Fruit fly (Drosophila melanogaster) whole organism, embryonic: ENCODE results near the gene CG18649.

Experiments
- Atf3 ChIP-seq: fragments of 200-800 bp; sonication (Bioruptor generic); optimal IDR thresholded peaks from 3 replicates; lab custom pipeline; 2016; ENCODE audit warnings: missing biosample characterization, missing genetic modification characterization
- Bteb2 ChIP-seq: fragments of 200-800 bp; sonication (Bioruptor generic); optimal IDR thresholded peaks from 2 replicates; lab custom pipeline; 2016; ENCODE audit warnings: missing biosample characterization, missing genetic modification characterization
- C15 ChIP-seq: fragments of 200-800 bp; sonication (Bioruptor generic); IDR thresholded peaks from 3 replicates; pipeline ENCODE4 v1.3.6; 2022; ENCODE audit warnings: missing biosample characterization, missing genetic modification characterization
- CG10366 ChIP-seq: fragments of 200-800 bp; sonication (Bioruptor generic); IDR thresholded peaks from 2 replicates; pipeline ENCODE4 v1.3.6; 2022; ENCODE audit warnings: missing biosample characterization, missing genetic modification characterization
- CG10431 ChIP-seq: fragments of 200-800 bp; sonication (Bioruptor generic); optimal IDR thresholded peaks from 3 replicates; lab custom pipeline; 2018; ENCODE audit warnings: missing biosample characterization, mild to moderate bottlenecking, missing genetic modification characterization
- CG12769 ChIP-seq: fragments of 200-800 bp; sonication (Bioruptor generic); optimal IDR thresholded peaks from 2 replicates; lab custom pipeline; 2019; ENCODE audit warnings: missing biosample characterization, mild to moderate bottlenecking, missing genetic modification characterization, moderate library complexity
- CG14965 ChIP-seq: fragments of 200-800 bp; sonication (Bioruptor generic); optimal IDR thresholded peaks from 2 replicates; lab custom pipeline; 2016; ENCODE audit warnings: missing biosample characterization, missing genetic modification characterization, borderline replicate concordance
- CG15696 ChIP-seq: fragments of 200-800 bp; sonication (Bioruptor generic); optimal IDR thresholded peaks from 2 replicates; lab custom pipeline; 2019; ENCODE audit warnings: missing biosample characterization, mild to moderate bottlenecking, missing genetic modification characterization, moderate library complexity
- CG17912 ChIP-seq: fragments of 200-800 bp; sonication (Bioruptor generic); optimal IDR thresholded peaks from 2 replicates; lab custom pipeline; 2018; ENCODE audit warnings: missing biosample characterization, mild to moderate bottlenecking, missing genetic modification characterization
- CG32767 ChIP-seq: fragments of 200-800 bp; sonication (Bioruptor generic); IDR thresholded peaks from 2 replicates; pipeline ENCODE4 v1.3.6; 2022; ENCODE audit warnings: missing biosample characterization, missing genetic modification characterization
- CG34224 ChIP-seq: fragments of 200-800 bp; sonication (Bioruptor generic); IDR thresholded peaks from 3 replicates; pipeline ENCODE4 v1.3.6; 2022; ENCODE audit warnings: missing biosample characterization, missing genetic modification characterization; ENCODE audit not compliant: partially characterized antibody
- CG42726 ChIP-seq: fragments of 200-800 bp; sonication (Bioruptor generic); IDR thresholded peaks from 2 replicates; pipeline ENCODE4 v1.3.6; 2022; ENCODE audit warnings: missing biosample characterization, missing genetic modification characterization; ENCODE audit not compliant: partially characterized antibody
- CG6765 ChIP-seq: fragments of 200-800 bp; sonication (Bioruptor generic); optimal IDR thresholded peaks from 3 replicates; lab custom pipeline; 2017; ENCODE audit warnings: missing biosample characterization, mild to moderate bottlenecking, missing genetic modification characterization
- CG6854 ChIP-seq: fragments of 200-800 bp; sonication (Bioruptor generic); optimal IDR thresholded peaks from 3 replicates; lab custom pipeline; 2017; ENCODE audit warnings: missing biosample characterization, mild to moderate bottlenecking, missing genetic modification characterization
- CG7271 ChIP-seq: fragments of 200-800 bp; sonication (Bioruptor generic); optimal IDR thresholded peaks from 2 replicates; lab custom pipeline; 2018; ENCODE audit warnings: missing biosample characterization, mild to moderate bottlenecking, missing genetic modification characterization, moderate library complexity
- CG8290 ChIP-seq, 3 experiments: fragments of 200-800 bp; sonication (Bioruptor generic); optimal IDR thresholded peaks; 2 replicates each; lab custom pipeline; 2016 to 2019; ENCODE audit warnings: missing biosample characterization in 3 of 3, missing genetic modification characterization in 3 of 3, mild to moderate bottlenecking in 2 of 3, moderate library complexity in 1 of 3
- CG8924 ChIP-seq: fragments of 200-800 bp; optimal IDR thresholded peaks from 3 replicates; lab custom pipeline; 2019; ENCODE audit warnings: missing biosample characterization, mild to moderate bottlenecking, missing genetic modification characterization, moderate library complexity
- CG9932 ChIP-seq: fragments of 200-800 bp; sonication (Bioruptor generic); IDR thresholded peaks from 2 replicates; pipeline ENCODE4 v1.3.6; 2022; ENCODE audit warnings: missing biosample characterization, missing genetic modification characterization
- CHES-1-like ChIP-seq: fragments of 200-800 bp; sonication (Bioruptor generic); optimal IDR thresholded peaks from 2 replicates; lab custom pipeline; 2016; ENCODE audit warnings: missing biosample characterization, missing genetic modification characterization
- D19A ChIP-seq: fragments of 200-800 bp; optimal IDR thresholded peaks from 3 replicates; lab custom pipeline; 2019; ENCODE audit warnings: missing biosample characterization, mild to moderate bottlenecking, missing genetic modification characterization, moderate library complexity
- D19B ChIP-seq: fragments of 200-800 bp; sonication (Bioruptor generic); optimal IDR thresholded peaks from 2 replicates; lab custom pipeline; 2017; ENCODE audit warnings: missing biosample characterization, mild to moderate bottlenecking, missing genetic modification characterization
- E2f1 ChIP-seq: fragments of 200-800 bp; sonication (Bioruptor generic); IDR thresholded peaks from 2 replicates; pipeline ENCODE4 v1.3.6; 2022; ENCODE audit warnings: missing biosample characterization, missing genetic modification characterization
- Ets65A ChIP-seq: fragments of 200-800 bp; sonication (Bioruptor generic); peaks from one replicate; lab custom pipeline; 2016; ENCODE audit warnings: missing biosample characterization, missing genetic modification characterization
- Fer1 ChIP-seq: fragments of 200-800 bp; sonication (Bioruptor generic); optimal IDR thresholded peaks from 2 replicates; lab custom pipeline; 2017; ENCODE audit warnings: missing biosample characterization, mild to moderate bottlenecking, missing genetic modification characterization
- Fer2 ChIP-seq: fragments of 200-800 bp; sonication (Bioruptor generic); optimal IDR thresholded peaks from 2 replicates; lab custom pipeline; 2018; ENCODE audit warnings: missing biosample characterization, mild to moderate bottlenecking, missing genetic modification characterization, moderate library complexity
- H15 ChIP-seq: fragments of 200-800 bp; sonication (Bioruptor generic); IDR thresholded peaks from 3 replicates; pipeline ENCODE4 v1.3.6; 2022; ENCODE audit warnings: missing biosample characterization, missing genetic modification characterization
- Hmx ChIP-seq: fragments of 200-800 bp; sonication (Bioruptor generic); optimal IDR thresholded peaks from 2 replicates; lab custom pipeline; 2016; ENCODE audit warnings: missing biosample characterization, missing genetic modification characterization
- Kr ChIP-seq: fragments of 200-800 bp; sonication (Bioruptor generic); optimal IDR thresholded peaks from 2 replicates; lab custom pipeline; 2017; ENCODE audit warnings: missing biosample characterization, mild to moderate bottlenecking, missing genetic modification characterization
- PHDP ChIP-seq: fragments of 200-800 bp; sonication (Bioruptor generic); optimal IDR thresholded peaks from 3 replicates; lab custom pipeline; 2018; ENCODE audit warnings: missing biosample characterization, mild to moderate bottlenecking, missing genetic modification characterization, moderate library complexity
- Ptx1 ChIP-seq: fragments of 200-800 bp; sonication (Bioruptor generic); IDR thresholded peaks from 2 replicates; pipeline ENCODE4 v1.3.6; 2022; ENCODE audit warnings: missing biosample characterization, missing genetic modification characterization
- Side ChIP-seq: fragments of 200-800 bp; sonication (Bioruptor generic); optimal IDR thresholded peaks from 2 replicates; lab custom pipeline; 2016; ENCODE audit warnings: missing biosample characterization, missing genetic modification characterization
- btn ChIP-seq: fragments of 200-800 bp; sonication (Bioruptor generic); optimal IDR thresholded peaks from 2 replicates; lab custom pipeline; 2016; ENCODE audit warnings: missing biosample characterization, missing genetic modification characterization
- chm ChIP-seq: fragments of 200-800 bp; sonication (Bioruptor generic); IDR thresholded peaks from 2 replicates; pipeline ENCODE4 v1.3.6; 2022; ENCODE audit warnings: missing biosample characterization, missing genetic modification characterization
- chn ChIP-seq: fragments of 200-800 bp; sonication (Bioruptor generic); optimal IDR thresholded peaks from 2 replicates; lab custom pipeline; 2016; ENCODE audit warnings: missing biosample characterization, missing genetic modification characterization
- corto ChIP-seq: fragments of 200-800 bp; sonication (Bioruptor generic); optimal IDR thresholded peaks from 2 replicates; lab custom pipeline; 2016; ENCODE audit warnings: missing biosample characterization, mild to moderate bottlenecking, missing genetic modification characterization, moderate library complexity
- crol ChIP-seq: fragments of 200-800 bp; sonication (Bioruptor generic); IDR thresholded peaks from 2 replicates; pipeline ENCODE4 v1.3.6; 2022; ENCODE audit warnings: missing biosample characterization, missing genetic modification characterization
- dpn ChIP-seq, 2 experiments: fragments of 200-800 bp; sonication (Bioruptor generic); optimal IDR thresholded peaks; 3 replicates each; lab custom pipeline; 2016; ENCODE audit warnings: missing biosample characterization in 2 of 2, missing genetic modification characterization in 2 of 2
- en ChIP-seq: fragments of 200-800 bp; sonication (Bioruptor generic); optimal IDR thresholded peaks from 2 replicates; lab custom pipeline; 2016; ENCODE audit warnings: missing biosample characterization, missing genetic modification characterization
- ewg ChIP-seq: fragments of 200-800 bp; sonication (Bioruptor generic); optimal IDR thresholded peaks from 3 replicates; lab custom pipeline; 2017; ENCODE audit warnings: mild to moderate bottlenecking, missing biosample characterization, missing genetic modification reagents, missing genetic modification characterization
- ind ChIP-seq: fragments of 200-800 bp; sonication (Bioruptor generic); optimal IDR thresholded peaks from 3 replicates; lab custom pipeline; 2016; ENCODE audit warnings: missing biosample characterization, missing genetic modification characterization
- odd ChIP-seq: fragments of 200-800 bp; sonication (Bioruptor generic); optimal IDR thresholded peaks from 2 replicates; lab custom pipeline; 2017; ENCODE audit warnings: missing biosample characterization, mild to moderate bottlenecking, missing genetic modification characterization
- peb ChIP-seq: fragments of 200-800 bp; sonication (Bioruptor generic); IDR thresholded peaks from 2 replicates; pipeline ENCODE4 v1.3.6; 2022; ENCODE audit warnings: missing biosample characterization, missing genetic modification characterization
- pfk ChIP-seq: fragments of 200-800 bp; sonication (Bioruptor generic); optimal IDR thresholded peaks from 2 replicates; lab custom pipeline; 2018; ENCODE audit warnings: missing biosample characterization, mild to moderate bottlenecking, missing genetic modification characterization, moderate library complexity
- sens-2 ChIP-seq: fragments of 200-800 bp; sonication (Bioruptor generic); IDR thresholded peaks from 2 replicates; pipeline ENCODE4 v1.3.6; 2022; ENCODE audit warnings: missing biosample characterization, missing genetic modification characterization
- tap ChIP-seq: fragments of 200-800 bp; optimal IDR thresholded peaks from 3 replicates; lab custom pipeline; 2019; ENCODE audit warnings: missing biosample characterization, mild to moderate bottlenecking, missing genetic modification characterization, moderate library complexity
- ttk ChIP-seq: fragments of 200-800 bp; sonication (Bioruptor generic); IDR thresholded peaks from 2 replicates; pipeline ENCODE4 v2.1.2; 2022; ENCODE audit warnings: missing biosample characterization, missing genetic modification characterization
- tup ChIP-seq: fragments of 200-800 bp; sonication (Bioruptor generic); optimal IDR thresholded peaks from 2 replicates; lab custom pipeline; 2016; ENCODE audit warnings: missing biosample characterization, mild to moderate bottlenecking, missing genetic modification characterization, moderate library complexity
- unpg ChIP-seq: fragments of 200-800 bp; sonication (Bioruptor generic); optimal IDR thresholded peaks from 3 replicates; lab custom pipeline; 2018; ENCODE audit warnings: missing biosample characterization, mild to moderate bottlenecking, missing genetic modification characterization, moderate library complexity
- zen2 ChIP-seq: fragments of 200-800 bp; sonication (Bioruptor generic); IDR thresholded peaks from 3 replicates; pipeline ENCODE4 v1.3.6; 2022; ENCODE audit warnings: missing biosample characterization, missing genetic modification characterization; ENCODE audit not compliant: partially characterized antibody

CG18649 gene

dm6 chr3L:15013957-15014692 lies 39.8 kb downstream of the CG18649 start, which contains the start of gene Reck (continued):
- TF ChIP-seq Hmx (GFP tag; lab: Kevin White, UChicago) (no peak), Bteb2 (GFP tag; lab: Kevin White, UChicago) (peak; percentile 59), CG7271 (peak; percentile 85), E2f1 (peak; percentile 81), dpn (GFP tag; optimal IDR thresholded peaks at IDR 0.05; lab: Kevin White, UChicago) (peak; percentile 33 to 82), CG17912 (GFP tag; lab: Kevin White, UChicago) (no peak), CHES-1-like (GFP tag; lab: Kevin White, UChicago) (no peak), PHDP (peak; percentile 89), Ptx1 (GFP tag; lab: Robert Waterston, UW) (peak; percentile 68), tup (GFP tag; lab: Kevin White, UChicago) (peak; percentile 56), Fer2 (tag; lab: Kevin White, UChicago) (peak; percentile 54), ind (GFP tag; lab: Kevin White, UChicago) (peak; percentile 81), Atf3 (GFP tag; lab: Kevin White, UChicago) (peak; percentile 3), tap (tag; lab: Kevin White, UChicago) (peak; percentile 87), CG10431 (GFP tag; lab: Kevin White, UChicago) (peak; percentile 19), Side (GFP tag; lab: Kevin White, UChicago) (peak; percentile 25), btn (GFP tag; lab: Kevin White, UChicago) (peak; percentile 34), odd (GFP tag; lab: Kevin White, UChicago) (peak; percentile 70), CG12769 (tag; lab: Kevin White, UChicago) (peak; percentile 16), CG6765 (GFP tag; lab: Kevin White, UChicago) (peak; percentile 59), CG6854 (GFP tag; lab: Kevin White, UChicago) (peak; percentile 75), Ets65A (GFP tag; lab: Kevin White, UChicago) (peak; percentile 82), C15 (peak; percentile 73; the same call in 2 of the 3 replicates), unpg (peak; percentile 91), Kr (GFP tag; lab: Kevin White, UChicago) (no peak), CG32767 (0 out of 2 replicates have a peak, but pooled peaks have one; percentile 19), crol (GFP tag; lab: Robert Waterston, UW) (no peak), Fer1 (GFP tag; lab: Kevin White, UChicago) (peak; percentile 89), CG42726 (0 out of 2 replicates have a peak, but pooled peaks have one; percentile 15), H15 (GFP tag; lab: Robert Waterston, UW) (peak; percentile 67), CG8290 (GFP tag; optimal IDR thresholded peaks at IDR 0.05; lab: Kevin White, UChicago) (peak; percentile 6), CG8290 (tag; optimal IDR thresholded peaks at IDR 0.05; lab: Kevin White, UChicago) (peak in 1 of 2 experiments; percentile 49), corto (peak; percentile 48), CG8924 (tag; lab: Kevin White, UChicago) (peak; percentile 89), pfk (GFP tag; lab: Kevin White, UChicago) (no peak), zen2 (no peak), ewg (GFP tag; lab: Kevin White, UChicago) (peak; percentile 71), CG9932 (GFP tag; lab: Robert Waterston, UW) (peak; percentile 60), peb (GFP tag; lab: Robert Waterston, UW) (no peak), D19B (GFP tag; lab: Kevin White, UChicago) (peak; percentile 46), ttk (GFP tag; lab: Robert Waterston, UW) (peak; percentile 44; the same call in 1 of the 2 replicates), CG15696 (tag; lab: Kevin White, UChicago) (peak; percentile 69), D19A (tag; lab: Kevin White, UChicago) (peak; percentile 78), sens-2 (GFP tag; lab: Robert Waterston, UW) (peak; percentile 85), en (GFP tag; lab: Kevin White, UChicago) (peak; percentile 39), chn (GFP tag; lab: Kevin White, UChicago) (peak; percentile 38), CG34224 (no peak), CG14965 (GFP tag; lab: Kevin White, UChicago) (no peak), chm (GFP tag; lab: Robert Waterston, UW) (peak; percentile 92), CG10366 (GFP tag; lab: Robert Waterston, UW) (peak; percentile 75)
